Fruit fly (Drosophila melanogaster): ENCODE data around the gene Lkb1.

Lkb1 gene

DNA sequence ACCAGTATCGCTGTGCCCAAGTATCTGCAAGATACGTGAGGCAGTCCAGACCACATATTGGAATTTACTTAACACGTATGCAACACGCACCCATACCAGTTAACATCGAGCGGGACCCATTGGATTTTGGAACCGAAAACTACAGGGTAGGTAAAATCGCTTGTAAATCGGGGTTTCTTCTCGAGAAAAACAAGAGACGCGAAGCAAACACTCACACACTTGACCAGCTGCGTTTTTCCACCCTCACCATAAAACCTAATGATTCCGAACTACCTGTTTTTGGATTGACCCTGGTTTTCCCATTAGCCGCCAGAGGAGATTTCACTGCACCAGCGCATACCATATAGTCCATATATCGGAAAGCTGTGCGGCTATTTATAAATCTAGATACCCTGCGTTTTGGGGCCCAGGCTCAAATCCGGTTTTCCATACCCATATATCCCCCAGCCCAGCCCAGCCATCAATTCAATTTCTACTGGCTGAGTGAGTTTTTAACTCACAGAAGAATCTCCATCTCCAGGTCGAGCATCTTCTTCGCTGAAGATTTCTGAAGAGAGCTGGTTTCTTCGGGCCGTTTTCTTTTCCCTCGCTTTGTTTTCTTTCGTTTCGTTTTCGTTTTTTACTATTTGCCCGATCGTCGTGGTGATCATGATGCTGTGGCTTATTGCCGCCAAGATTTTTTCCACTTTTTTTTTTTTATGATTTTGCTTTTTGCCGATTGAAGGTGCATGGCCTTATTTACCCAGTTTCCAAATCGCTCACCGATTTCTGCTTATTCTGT is 39.5 kb downstream of the Lkb1 start (continued):
- TF ChIP-seq CG8319 (GFP tag; optimal IDR thresholded peaks at IDR 0.05) (no peak), CG6808 (GFP tag; optimal IDR thresholded peaks at IDR 0.05) (peak; percentile 81), Hr39 (GFP tag; optimal IDR thresholded peaks at IDR 0.05) (no peak), Eip93F (GFP tag; optimal IDR thresholded peaks at IDR 0.05) (no peak), fd85E (GFP tag; optimal IDR thresholded peaks at IDR 0.05) (no peak), CG6792 (GFP tag; optimal IDR thresholded peaks at IDR 0.05) (no peak), CG7368 (GFP tag; optimal IDR thresholded peaks at IDR 0.05) (no peak), Gug (GFP tag; IDR thresholded peaks at IDR 0.05) (no peak), ss (GFP tag; optimal IDR thresholded peaks at IDR 0.05) (peak; percentile 67 to 77), achi (GFP tag; optimal IDR thresholded peaks at IDR 0.05) (no peak), Sox102F (GFP tag; optimal IDR thresholded peaks at IDR 0.05) (no peak), CG6854 (GFP tag; optimal IDR thresholded peaks at IDR 0.05) (no peak), topi (GFP tag; optimal IDR thresholded peaks at IDR 0.05) (no peak), net (GFP tag; optimal IDR thresholded peaks at IDR 0.05) (no peak), eg (GFP tag; IDR thresholded peaks at IDR 0.05) (peak; percentile 45; the same call in 1 of the 3 replicates), lz (GFP tag; optimal IDR thresholded peaks at IDR 0.05) (no peak), CG16779 (tag; optimal IDR thresholded peaks at IDR 0.05) (peak; percentile 26), pdm3 (GFP tag; optimal IDR thresholded peaks at IDR 0.05) (no peak), CG34406 (GFP tag; optimal IDR thresholded peaks at IDR 0.05) (no peak)

DNA sequence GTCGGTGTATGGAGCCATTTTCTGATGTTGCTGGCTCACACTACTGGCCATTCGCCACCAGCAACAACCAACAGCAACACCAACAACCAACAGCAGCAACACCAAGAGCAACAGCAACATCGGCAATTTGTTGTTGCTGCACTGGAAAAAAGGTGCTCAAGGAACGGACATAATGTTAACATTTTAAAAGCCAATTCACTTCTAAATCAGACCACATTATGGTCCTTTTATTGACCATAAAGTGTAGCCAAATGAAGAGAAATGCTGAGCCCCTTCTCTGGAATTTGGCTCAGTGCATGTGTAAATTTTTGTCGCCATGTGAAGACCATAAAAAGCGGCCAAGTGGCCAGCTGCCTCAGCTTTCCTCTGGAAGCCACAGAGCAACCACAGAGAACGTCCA is 40.5 kb downstream of the Lkb1 start:
- TF ChIP-seq Smox (GFP tag; optimal IDR thresholded peaks at IDR 0.05) (peak; percentile 51), vri (GFP tag; optimal IDR thresholded peaks at IDR 0.05) (no peak), pdm3 (GFP tag; optimal IDR thresholded peaks at IDR 0.05) (peak; percentile 85), Sox14 (GFP tag; optimal IDR thresholded peaks at IDR 0.05) (peak; percentile 83), Met (GFP tag; optimal IDR thresholded peaks at IDR 0.05) (peak; percentile 56), Sox15 (GFP tag; optimal IDR thresholded peaks at IDR 0.05) (peak; percentile 40), CG11902 (GFP tag; optimal IDR thresholded peaks at IDR 0.05) (peak; percentile 30), CG15336 (GFP tag; IDR thresholded peaks at IDR 0.05) (peak; percentile 93), CG4318 (GFP tag; optimal IDR thresholded peaks at IDR 0.05) (peak; percentile 87), Hr38 (GFP tag; optimal IDR thresholded peaks at IDR 0.05) (peak; percentile 64), Eip93F (GFP tag; optimal IDR thresholded peaks at IDR 0.05) (no peak), eg (GFP tag; IDR thresholded peaks at IDR 0.05) (peak; percentile 96), net (GFP tag; optimal IDR thresholded peaks at IDR 0.05) (peak; percentile 82), CG34406 (GFP tag; optimal IDR thresholded peaks at IDR 0.05) (peak; percentile 51), CG3032 (tag; optimal IDR thresholded peaks at IDR 0.05) (peak; percentile 75), CG8632 (GFP tag; optimal IDR thresholded peaks at IDR 0.05) (peak; percentile 57), CG6276 (GFP tag; optimal IDR thresholded peaks at IDR 0.05) (peak; percentile 87), CG6808 (GFP tag; optimal IDR thresholded peaks at IDR 0.05) (peak; percentile 71), fd85E (GFP tag; optimal IDR thresholded peaks at IDR 0.05) (peak; percentile 4), CG3919 (GFP tag; optimal IDR thresholded peaks at IDR 0.05) (peak; percentile 85), lz (GFP tag; optimal IDR thresholded peaks at IDR 0.05) (peak; percentile 73), acj6 (GFP tag; optimal IDR thresholded peaks at IDR 0.05) (peak; percentile 80), CG6163 (GFP tag; IDR thresholded peaks at IDR 0.05) (peak; percentile 97), CG8119 (GFP tag; IDR thresholded peaks at IDR 0.05) (peak; percentile 95), Sox102F (GFP tag; optimal IDR thresholded peaks at IDR 0.05) (peak; percentile 49), CG11762 (GFP tag; optimal IDR thresholded peaks at IDR 0.05; ENCODE audit: insufficient read depth) (peak; percentile 64), Ets96B (tag; optimal IDR thresholded peaks at IDR 0.05) (peak; percentile 64), CG10631 (GFP tag; optimal IDR thresholded peaks at IDR 0.05) (peak; percentile 84), dac (GFP tag; optimal IDR thresholded peaks at IDR 0.05) (peak; percentile 88), spab (GFP tag; optimal IDR thresholded peaks at IDR 0.05) (peak; percentile 64), CG1621 (tag; optimal IDR thresholded peaks at IDR 0.05) (peak; percentile 80), Gug (GFP tag; IDR thresholded peaks at IDR 0.05) (peak; percentile 92), CG7368 (GFP tag; optimal IDR thresholded peaks at IDR 0.05) (peak; percentile 68), dsx (GFP tag; optimal IDR thresholded peaks at IDR 0.05; ENCODE audit: poor library complexity, severe bottlenecking) (peak; percentile 70), Eip75B (GFP tag; optimal IDR thresholded peaks at IDR 0.05) (peak; percentile 88), CG11294 (GFP tag; IDR thresholded peaks at IDR 0.05) (peak; percentile 86), Eip78C (GFP tag) (peak; percentile 99), CG31627 (GFP tag; optimal IDR thresholded peaks at IDR 0.05) (peak; percentile 57), Hr4 (GFP tag; optimal IDR thresholded peaks at IDR 0.05) (peak; percentile 88), cyc (GFP tag; optimal IDR thresholded peaks at IDR 0.05) (peak; percentile 63)

Measured in whole organism, prepupa.